Worm (Caenorhabditis elegans) whole organism, late embryonic: ENCODE measurements around the gene marc-1.
A peak's percentile ranks its signal among the peaks of the same experiment; 100 is the strongest.

Experiments used
- C08G9.2 ChIP-seq: sonication (generic microtip); optimal IDR thresholded peaks from 2 replicates; lab custom pipeline; 2016; ENCODE audit warnings: mild to moderate bottlenecking, missing genetic modification characterization, moderate library complexity, missing compliant biosample characterization
- K02D7.2 ChIP-seq: sonication (generic microtip); optimal IDR thresholded peaks from 2 replicates; lab custom pipeline; 2017; ENCODE audit warnings: mild to moderate bottlenecking, missing genetic modification characterization, missing compliant biosample characterization
- K09A11.1 ChIP-seq: sonication (generic microtip); optimal IDR thresholded peaks from 2 replicates; lab custom pipeline; 2017; ENCODE audit warnings: antibody characterized with exemption, mild to moderate bottlenecking, missing genetic modification characterization, missing compliant biosample characterization; ENCODE audit not compliant: insufficient read depth
- ceh-9 ChIP-seq: sonication (generic microtip); optimal IDR thresholded peaks from 2 replicates; lab custom pipeline; 2016; ENCODE audit warnings: mild to moderate bottlenecking, missing genetic modification characterization, inconsistent platforms, missing compliant biosample characterization
- dmd-4 ChIP-seq: sonication (generic microtip); optimal IDR thresholded peaks from 2 replicates; lab custom pipeline; 2016; ENCODE audit warnings: borderline replicate concordance, missing genetic modification characterization, missing compliant biosample characterization
- eyg-1 ChIP-seq: sonication (generic microtip); optimal IDR thresholded peaks from 2 replicates; lab custom pipeline; 2016; ENCODE audit warnings: missing genotype, missing genetic modification characterization, missing compliant biosample characterization
- odd-2 ChIP-seq: sonication (generic microtip); optimal IDR thresholded peaks from 2 replicates; lab custom pipeline; 2017; ENCODE audit warnings: antibody characterized with exemption, mild to moderate bottlenecking, missing genetic modification characterization, missing compliant biosample characterization
- pha-4 ChIP-seq: fragments of 150-350 bp; optimal IDR thresholded peaks from 2 replicates; lab custom pipeline; 2018; ENCODE audit warnings: missing biosample characterization, missing genetic modification reagents, missing genetic modification characterization
- pqm-1 ChIP-seq: sonication (generic microtip); optimal IDR thresholded peaks from 2 replicates; lab custom pipeline; 2016; ENCODE audit warnings: missing genetic modification characterization, missing compliant biosample characterization
- rnt-1 ChIP-seq: sonication (generic microtip); optimal IDR thresholded peaks from 2 replicates; lab custom pipeline; 2016; ENCODE audit warnings: missing genetic modification characterization, missing compliant biosample characterization
- sox-4 ChIP-seq: sonication (generic microtip); optimal IDR thresholded peaks from 2 replicates; lab custom pipeline; 2017; ENCODE audit warnings: mild to moderate bottlenecking, missing genetic modification characterization, inconsistent platforms, missing compliant biosample characterization
- ztf-16 ChIP-seq: sonication (generic microtip); optimal IDR thresholded peaks from 2 replicates; lab custom pipeline; 2017; ENCODE audit warnings: missing genetic modification characterization, missing compliant biosample characterization

DNA sequence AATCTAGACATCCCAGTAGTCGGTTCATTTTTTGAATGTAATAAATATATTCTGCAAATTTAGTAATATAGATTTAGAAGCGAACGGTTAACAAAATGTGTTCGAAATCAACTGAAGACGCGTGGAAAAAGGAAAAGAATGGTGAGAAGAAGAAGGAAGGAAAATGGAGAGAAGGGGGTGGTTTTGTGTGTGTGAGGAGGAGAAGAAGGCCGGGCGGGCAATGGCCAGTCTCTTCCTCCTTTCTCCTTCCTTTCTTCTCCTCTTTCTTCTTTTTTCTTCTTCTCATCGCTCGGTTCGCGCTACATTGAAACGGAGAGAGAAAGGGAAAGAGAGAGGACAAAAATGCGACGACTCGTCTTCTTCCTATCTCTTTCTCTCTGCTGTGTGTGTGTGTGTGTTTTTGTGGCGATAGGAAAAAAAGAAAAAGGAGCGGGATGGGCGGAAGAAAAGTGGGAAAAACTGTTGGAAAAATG, 47.4 kb upstream of the marc-1 start, which contains the start of gene ztf-9:
- TF ChIP-seq sox-4 (tag; lab: Kevin White, UChicago): peak; percentile 17
- TF ChIP-seq pha-4 (tag; lab: Kevin White, UChicago): no peak
- no peak for TF ChIP-seq ztf-16 (tag; lab: Kevin White, UChicago)
- TF ChIP-seq K02D7.2 (tag; lab: Kevin White, UChicago): no peak
- no peak for TF ChIP-seq dmd-4 (tag; lab: Kevin White, UChicago)
- TF ChIP-seq C08G9.2 (tag; lab: Kevin White, UChicago): no peak
- no peak for TF ChIP-seq ceh-9 (tag; lab: Kevin White, UChicago)
- no peak for TF ChIP-seq eyg-1 (tag; lab: Kevin White, UChicago)
- peak; percentile 21 for TF ChIP-seq rnt-1
- no peak for TF ChIP-seq odd-2 (tag; lab: Kevin White, UChicago)
- TF ChIP-seq K09A11.1: no peak
- no peak for TF ChIP-seq pqm-1 (tag; lab: Kevin White, UChicago)
